Worm (Caenorhabditis elegans): ENCODE results near the gene B0280.17.

Gene B0280.17

ce11 chrIII:7133559-7133958, 2.4 kb downstream of the B0280.17 start, which contains the start of the genes pot-1 and ggtb-1:
TSS of gene pot-1 (minus strand) at chrIII:7133678.
TSS of gene ggtb-1 (plus strand) at chrIII:7133766.
- no peak for TF ChIP-seq daf-16 (GFP tag; optimal IDR thresholded peaks at IDR 0.05)
- peak; percentile 29 for TF ChIP-seq daf-16 (tag; optimal IDR thresholded peaks at IDR 0.05)
- TF ChIP-seq T20F7.1 (GFP tag; optimal IDR thresholded peaks at IDR 0.05) = peak; percentile 92
- no peak for TF ChIP-seq snpc-1.2 (GFP tag; IDR thresholded peaks at IDR 0.05)
- TF ChIP-seq nhr-11 (tag; optimal IDR thresholded peaks at IDR 0.05) = no peak
- no peak for TF ChIP-seq saeg-2 (GFP tag; IDR thresholded peaks at IDR 0.05)
- TF ChIP-seq T26A8.4 (GFP tag; IDR thresholded peaks at IDR 0.05) = no peak
- no peak for TF ChIP-seq dmd-8 (GFP tag; IDR thresholded peaks at IDR 0.05)
- no peak for TF ChIP-seq aly-2 (tag; optimal IDR thresholded peaks at IDR 0.05)
- TF ChIP-seq mes-2 (tag; optimal IDR thresholded peaks at IDR 0.05; ENCODE audit: poor library complexity, severe bottlenecking) = peak; percentile 46
- TF ChIP-seq ceh-28 (tag; optimal IDR thresholded peaks at IDR 0.05) = no peak
- no peak for TF ChIP-seq nhr-10 (tag; optimal IDR thresholded peaks at IDR 0.05)
- no peak for TF ChIP-seq hlh-11 (tag; optimal IDR thresholded peaks at IDR 0.05)
- peak; percentile 50 for TF ChIP-seq dpl-1 (GFP tag; optimal IDR thresholded peaks at IDR 0.05)
- TF ChIP-seq Y48G9A.11 (GFP tag; IDR thresholded peaks at IDR 0.05) = peak; percentile 81
- no peak for TF ChIP-seq lin-1 (GFP tag; IDR thresholded peaks at IDR 0.05)
- peak in 1 of 2 experiments; percentile 37 for TF ChIP-seq lsy-2 (tag; optimal IDR thresholded peaks at IDR 0.05)
- no peak for TF ChIP-seq spr-1 (tag; optimal IDR thresholded peaks at IDR 0.05)

- TF ChIP-seq dmd-6 (GFP tag; IDR thresholded peaks at IDR 0.05) = peak; percentile 50
Measured at ce11 chrIII:7128601-7129000, 7.3 kb downstream of the B0280.17 start, which contains the start of gene viro-2. TSS of gene viro-2 (plus strand) at chrIII:7128901.

ce11 chrIII:7124364-7124763, 11.6 kb downstream of the B0280.17 start, which contains the start of gene B0280.2:
TSS of gene B0280.2 (plus strand) at chrIII:7124664.
- TF ChIP-seq ceh-44 (GFP tag; IDR thresholded peaks at IDR 0.05) (no peak), daf-19 (GFP tag; conservative IDR thresholded peaks at IDR 0.05) (no peak)

- TF ChIP-seq nhr-77 (tag; optimal IDR thresholded peaks at IDR 0.05) (peak; percentile 41), fos-1 (tag; optimal IDR thresholded peaks at IDR 0.05) (no peak), mep-1 (tag; optimal IDR thresholded peaks at IDR 0.05) (peak; percentile 25), ceh-62 (tag; optimal IDR thresholded peaks at IDR 0.05) (no peak), nhr-10 (tag; optimal IDR thresholded peaks at IDR 0.05) (peak; percentile 16), lsy-2 (tag; optimal IDR thresholded peaks at IDR 0.05) (peak; percentile 42 to 96), lin-29 (GFP tag; IDR thresholded peaks at IDR 0.05) (no peak), lin-39 (tag; optimal IDR thresholded peaks at IDR 0.05) (no peak), dpl-1 (GFP tag; optimal IDR thresholded peaks at IDR 0.05) (peak; percentile 6), unc-62 (GFP tag; optimal IDR thresholded peaks at IDR 0.05 in 1 of 2) (peak in 1 of 2 experiments; percentile 73), unc-62 (tag; optimal IDR thresholded peaks at IDR 0.05) (no peak), aha-1 (tag) (peak; percentile 79), tra-1 (GFP tag; IDR thresholded peaks at IDR 0.05) (no peak), mes-2 (tag; optimal IDR thresholded peaks at IDR 0.05; ENCODE audit: poor library complexity, severe bottlenecking) (peak; percentile 44), daf-16 (GFP tag; optimal IDR thresholded peaks at IDR 0.05) (no peak), daf-16 (tag; optimal IDR thresholded peaks at IDR 0.05) (peak; percentile 72), pqm-1 (tag; optimal IDR thresholded peaks at IDR 0.05) (peak; percentile 23), hlh-11 (tag; optimal IDR thresholded peaks at IDR 0.05) (peak; percentile 40), nhr-41 (GFP tag; IDR thresholded peaks at IDR 0.05) (no peak), ztf-7 (tag; optimal IDR thresholded peaks at IDR 0.05) (peak; percentile 5), nhr-28 (tag; optimal IDR thresholded peaks at IDR 0.05) (peak; percentile 6), dve-1 (tag; optimal IDR thresholded peaks at IDR 0.05; ENCODE audit: insufficient read depth) (peak; percentile 52)
Measured at ce11 chrIII:7122860-7123259, 13.1 kb downstream of the B0280.17 start, which contains the start of the genes B0280.9 and rpia-1. TSS of gene B0280.9 (minus strand) at chrIII:7122895. TSS of gene rpia-1 (plus strand) at chrIII:7123128.
